Worm (Caenorhabditis elegans): ENCODE measurements around the gene ubc-26.

DNA sequence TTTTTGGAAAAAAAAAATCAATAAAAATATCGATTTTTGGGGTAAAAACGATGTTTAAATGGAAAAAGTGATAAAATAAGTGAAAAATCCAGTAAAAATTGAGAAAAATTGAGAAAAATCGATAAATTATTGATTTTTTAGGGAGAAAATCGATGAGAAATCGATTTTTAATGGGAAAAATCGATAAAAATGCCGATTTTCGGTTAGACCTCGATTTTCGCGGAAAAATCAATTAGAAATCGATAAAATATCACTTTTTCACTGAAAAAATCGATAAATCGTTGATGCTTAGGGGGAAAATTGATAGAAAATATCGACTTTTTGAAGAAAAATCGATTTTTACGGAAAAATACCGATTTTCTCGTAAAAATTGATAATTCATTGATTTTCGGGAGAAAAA is 1.0 kb upstream of the ubc-26 start:
- TF ChIP-seq W03F9.2 (tag; optimal IDR thresholded peaks at IDR 0.05) (no peak), dao-5 (tag; optimal IDR thresholded peaks at IDR 0.05) (no peak)
